Worm (Caenorhabditis elegans) whole organism, L3 larva: ENCODE measurements around the gene spr-2.
A peak's percentile ranks its signal among the peaks of the same experiment; 100 is the strongest.

Experiments used
- R02D3.7 ChIP-seq: fragments of 150-350 bp; optimal IDR thresholded peaks from 2 replicates; lab custom pipeline; 2014; ENCODE audit warnings: missing biosample characterization, missing genetic modification characterization
- ZK546.5 ChIP-seq: sonication (generic microtip); optimal IDR thresholded peaks from 2 replicates; lab custom pipeline; 2017; ENCODE audit warnings: missing biosample characterization, missing genetic modification characterization
- aly-2 ChIP-seq: fragments of 150-350 bp; optimal IDR thresholded peaks from 2 replicates; lab custom pipeline; 2014; ENCODE audit warnings: missing biosample characterization, missing genetic modification characterization
- ama-1 ChIP-seq: fragments of 150-350 bp; optimal IDR thresholded peaks from 2 replicates; lab custom pipeline; 2018
- ceh-16 ChIP-seq: sonication (generic microtip); optimal IDR thresholded peaks from 2 replicates; lab custom pipeline; 2017; ENCODE audit warnings: missing biosample characterization, missing genetic modification characterization
- ceh-28 ChIP-seq: fragments of 150-350 bp; optimal IDR thresholded peaks from 2 replicates; lab custom pipeline; 2014; ENCODE audit warnings: missing biosample characterization, missing genetic modification reagents, missing genetic modification characterization
- ceh-82 ChIP-seq: fragments of 150-350 bp; optimal IDR thresholded peaks from 2 replicates; lab custom pipeline; 2014; ENCODE audit warnings: missing biosample characterization, missing genetic modification characterization
- ceh-9 ChIP-seq: sonication (generic microtip); optimal IDR thresholded peaks from 2 replicates; lab custom pipeline; 2018; ENCODE audit warnings: missing biosample characterization, missing genetic modification characterization
- daf-12 ChIP-seq: fragments of 150-350 bp; optimal IDR thresholded peaks from 2 replicates; lab custom pipeline; 2014; ENCODE audit warnings: missing biosample characterization, missing genetic modification reagents, missing genetic modification characterization
- egl-27 ChIP-seq: sonication (generic microtip); optimal IDR thresholded peaks from 4 replicates; lab custom pipeline; 2017; ENCODE audit warnings: missing biosample characterization, missing genetic modification reagents, missing genetic modification characterization
- egl-5 ChIP-seq: fragments of 150-350 bp; optimal IDR thresholded peaks from 2 replicates; lab custom pipeline; 2017; ENCODE audit warnings: missing biosample characterization, missing genetic modification reagents, missing genetic modification characterization, inconsistent platforms
- elt-1 ChIP-seq: fragments of 150-350 bp; optimal IDR thresholded peaks from 2 replicates; lab custom pipeline; 2014; ENCODE audit warnings: missing biosample characterization, missing genetic modification characterization
- elt-2 ChIP-seq: sonication (generic microtip); optimal IDR thresholded peaks from 2 replicates; lab custom pipeline; 2016; ENCODE audit warnings: missing genetic modification reagents, mild to moderate bottlenecking, missing genetic modification characterization, missing compliant biosample characterization
- elt-3 ChIP-seq, 3 experiments: fragments of 150-350 bp in 1 of 3; sonication (generic microtip) in 2 of 3; optimal IDR thresholded peaks; 2 replicates in 2 of 3; 4 replicates in 1 of 3; lab custom pipeline; 2014 to 2017; ENCODE audit warnings: missing biosample characterization in 3 of 3, missing genetic modification characterization in 3 of 3
- eor-1 ChIP-seq, 2 experiments: fragments of 150-350 bp; optimal IDR thresholded peaks; 2 replicates each; lab custom pipeline; 2014 to 2018; ENCODE audit warnings: missing biosample characterization in 2 of 2, missing genetic modification characterization in 2 of 2
- fkh-2 ChIP-seq: fragments of 150-350 bp; optimal IDR thresholded peaks from 2 replicates; lab custom pipeline; 2014; ENCODE audit warnings: missing biosample characterization, missing genetic modification reagents, missing genetic modification characterization
- fos-1 ChIP-seq: fragments of 150-350 bp; optimal IDR thresholded peaks from 2 replicates; lab custom pipeline; 2014; ENCODE audit warnings: missing biosample characterization, missing genetic modification characterization
- hmg-11 ChIP-seq: sonication (generic microtip); optimal IDR thresholded peaks from 2 replicates; lab custom pipeline; 2016; ENCODE audit warnings: missing genetic modification characterization, missing compliant biosample characterization
- jun-1 ChIP-seq: fragments of 150-350 bp; optimal IDR thresholded peaks from 2 replicates; lab custom pipeline; 2014; ENCODE audit warnings: missing biosample characterization, missing genetic modification reagents, missing genetic modification characterization
- lin-15B ChIP-seq: fragments of 150-350 bp; optimal IDR thresholded peaks from 2 replicates; lab custom pipeline; 2014; ENCODE audit warnings: missing biosample characterization, missing genetic modification characterization
- lin-39 ChIP-seq: fragments of 150-350 bp; optimal IDR thresholded peaks from 2 replicates; lab custom pipeline; 2018; ENCODE audit warnings: missing biosample characterization, missing genetic modification reagents, missing genetic modification characterization
- lsy-12 ChIP-seq: sonication (generic microtip); optimal IDR thresholded peaks from 2 replicates; lab custom pipeline; 2016; ENCODE audit warnings: mild to moderate bottlenecking, missing genetic modification characterization, missing compliant biosample characterization
- mdl-1 ChIP-seq: fragments of 150-350 bp; optimal IDR thresholded peaks from 2 replicates; lab custom pipeline; 2014; ENCODE audit warnings: missing biosample characterization, missing genetic modification characterization
- mml-1 ChIP-seq: fragments of 150-350 bp; sonication (generic microtip); optimal IDR thresholded peaks from 3 replicates; lab custom pipeline; 2014; ENCODE audit warnings: missing biosample characterization, missing genetic modification characterization
- nfya-1 ChIP-seq: sonication (generic microtip); optimal IDR thresholded peaks from 2 replicates; lab custom pipeline; 2017; ENCODE audit warnings: missing genetic modification characterization, mild to moderate bottlenecking, missing compliant biosample characterization, antibody characterized with exemption, moderate library complexity; ENCODE audit not compliant: insufficient read depth
- nhr-11 ChIP-seq: fragments of 150-350 bp; optimal IDR thresholded peaks from 2 replicates; lab custom pipeline; 2014; ENCODE audit warnings: missing biosample characterization, missing genetic modification characterization
- nhr-12 ChIP-seq: fragments of 150-350 bp; optimal IDR thresholded peaks from 2 replicates; lab custom pipeline; 2014; ENCODE audit warnings: missing biosample characterization, missing genetic modification characterization
- nhr-23 ChIP-seq: fragments of 150-350 bp; optimal IDR thresholded peaks from 2 replicates; lab custom pipeline; 2014; ENCODE audit warnings: missing biosample characterization, missing genetic modification reagents, missing genetic modification characterization
- nhr-237 ChIP-seq: fragments of 150-350 bp; optimal IDR thresholded peaks from 2 replicates; lab custom pipeline; 2014; ENCODE audit warnings: missing biosample characterization, missing genetic modification characterization
- nhr-25 ChIP-seq: sonication (generic microtip); optimal IDR thresholded peaks from 2 replicates; lab custom pipeline; 2017; ENCODE audit warnings: missing biosample characterization, missing genetic modification characterization
- nhr-43 ChIP-seq: sonication (generic microtip); optimal IDR thresholded peaks from 2 replicates; lab custom pipeline; 2016; ENCODE audit warnings: mild to moderate bottlenecking, missing genetic modification characterization, missing compliant biosample characterization; ENCODE audit not compliant: poor library complexity, severe bottlenecking
- nhr-67 ChIP-seq: fragments of 150-350 bp; optimal IDR thresholded peaks from 2 replicates; lab custom pipeline; 2014; ENCODE audit warnings: missing biosample characterization, missing genetic modification characterization
- nhr-76 ChIP-seq: fragments of 150-350 bp; sonication (generic microtip); optimal IDR thresholded peaks from 5 replicates; lab custom pipeline; 2014; ENCODE audit warnings: missing biosample characterization, missing genetic modification characterization
- nhr-77 ChIP-seq: fragments of 150-350 bp; optimal IDR thresholded peaks from 2 replicates; lab custom pipeline; 2014; ENCODE audit warnings: missing biosample characterization, missing genetic modification characterization
- pha-4 ChIP-seq: fragments of 150-350 bp; optimal IDR thresholded peaks from 2 replicates; lab custom pipeline; 2014; ENCODE audit warnings: missing biosample characterization, missing genetic modification reagents, missing genetic modification characterization
- sea-2 ChIP-seq: fragments of 150-350 bp; sonication (generic microtip); optimal IDR thresholded peaks from 4 replicates; lab custom pipeline; 2014; ENCODE audit warnings: missing biosample characterization, missing genetic modification reagents, missing genetic modification characterization
- snpc-4 ChIP-seq: fragments of 150-350 bp; optimal IDR thresholded peaks from 2 replicates; lab custom pipeline; 2014; ENCODE audit warnings: missing biosample characterization, missing genetic modification characterization
- tbx-2 ChIP-seq: sonication (generic microtip); optimal IDR thresholded peaks from 2 replicates; lab custom pipeline; 2016; ENCODE audit warnings: mild to moderate bottlenecking, missing genetic modification characterization, missing compliant biosample characterization
- unc-39 ChIP-seq: sonication (generic microtip); optimal IDR thresholded peaks from 4 replicates; lab custom pipeline; 2017; ENCODE audit warnings: missing biosample characterization, missing genetic modification characterization
- unc-62 ChIP-seq: fragments of 150-350 bp; sonication (generic microtip); optimal IDR thresholded peaks from 4 replicates; lab custom pipeline; 2014; ENCODE audit warnings: missing biosample characterization, missing genetic modification reagents, missing genetic modification characterization
- zag-1 ChIP-seq: fragments of 150-350 bp; optimal IDR thresholded peaks from 2 replicates; lab custom pipeline; 2014; ENCODE audit warnings: missing biosample characterization, missing genetic modification characterization
- ztf-11 ChIP-seq: fragments of 150-350 bp; optimal IDR thresholded peaks from 2 replicates; lab custom pipeline; 2014; ENCODE audit warnings: missing biosample characterization, missing genetic modification characterization
- ztf-4 ChIP-seq: fragments of 150-350 bp; optimal IDR thresholded peaks from 2 replicates; lab custom pipeline; 2014; ENCODE audit warnings: missing biosample characterization, missing genetic modification characterization

spr-2 gene

ce11 chrIV:8918790-8919189, 27.5 kb downstream of the spr-2 start, which contains the start of gene rap-1:
Gene rap-1 (minus strand): TSS chrIV:8918890.
- no peak for TF ChIP-seq elt-2

- TF ChIP-seq elt-1 (tag; lab: Kevin White, UChicago) (no peak), lin-15B (tag; lab: Kevin White, UChicago) (no peak), ceh-28 (tag; lab: Kevin White, UChicago) (no peak), egl-27 (no peak), ceh-9 (tag; lab: Kevin White, UChicago) (no peak), mml-1 (tag; lab: Kevin White, UChicago) (no peak), ztf-4 (tag; lab: Kevin White, UChicago) (no peak), nhr-77 (tag; lab: Kevin White, UChicago) (no peak), lin-39 (tag; lab: Kevin White, UChicago) (peak; percentile 6), jun-1 (tag; lab: Kevin White, UChicago) (no peak), sea-2 (GFP tag; lab: Kevin White, UChicago) (no peak), tbx-2 (no peak), ZK546.5 (tag; lab: Kevin White, UChicago) (no peak), aly-2 (no peak), fos-1 (tag; lab: Kevin White, UChicago) (no peak), ceh-16 (no peak), hmg-11 (peak; percentile 41), lsy-12 (tag; lab: Kevin White, UChicago) (no peak), nhr-43 (tag; lab: Kevin White, UChicago) (peak; percentile 1), mdl-1 (tag; lab: Kevin White, UChicago) (no peak), nhr-11 (tag; lab: Kevin White, UChicago) (no peak), nfya-1 (peak; percentile 23), nhr-12 (tag; lab: Kevin White, UChicago) (no peak), unc-62 (GFP tag; lab: Kevin White, UChicago) (no peak), elt-3 (tag; optimal IDR thresholded peaks at IDR 0.05; lab: Kevin White, UChicago) (peak in 1 of 3 experiments; percentile 56), nhr-237 (tag; lab: Kevin White, UChicago) (no peak), daf-12 (no peak), nhr-23 (tag; lab: Kevin White, UChicago) (peak; percentile 40), nhr-76 (tag; lab: Kevin White, UChicago) (no peak)
Observed at ce11 chrIV:8920284-8920806, 29.1 kb downstream of the spr-2 start.

ce11 chrIV:8921166-8921565, 29.9 kb downstream of the spr-2 start:
- no peak for TF ChIP-seq ceh-9 (tag; lab: Kevin White, UChicago)
- TF ChIP-seq egl-5 (tag; lab: Kevin White, UChicago) = peak; percentile 72

- TF ChIP-seq nhr-43 (tag; lab: Kevin White, UChicago) (peak; percentile 19), lin-15B (tag; lab: Kevin White, UChicago) (peak; percentile 49), fos-1 (tag; lab: Kevin White, UChicago) (no peak), R02D3.7 (no peak), elt-1 (tag; lab: Kevin White, UChicago) (no peak), ceh-16 (no peak), ama-1 (lab: Kevin White, UChicago) (no peak), zag-1 (tag; lab: Kevin White, UChicago) (no peak), nhr-67 (tag; lab: Kevin White, UChicago) (no peak), snpc-4 (tag; lab: Kevin White, UChicago) (peak; percentile 20), nhr-11 (tag; lab: Kevin White, UChicago) (no peak), ZK546.5 (tag; lab: Kevin White, UChicago) (no peak), ceh-9 (tag; lab: Kevin White, UChicago) (no peak), ceh-82 (tag; lab: Kevin White, UChicago) (no peak), ztf-4 (tag; lab: Kevin White, UChicago) (no peak), eor-1 (tag; optimal IDR thresholded peaks at IDR 0.05; lab: Kevin White, UChicago) (no peak), elt-2 (peak; percentile 35), lsy-12 (tag; lab: Kevin White, UChicago) (no peak), hmg-11 (peak; percentile 37), mml-1 (tag; lab: Kevin White, UChicago) (no peak), nhr-237 (tag; lab: Kevin White, UChicago) (no peak), tbx-2 (no peak), daf-12 (no peak), pha-4 (tag; lab: Kevin White, UChicago) (peak; percentile 42), sea-2 (GFP tag; lab: Kevin White, UChicago) (no peak), nhr-77 (tag; lab: Kevin White, UChicago) (no peak), elt-3 (tag; optimal IDR thresholded peaks at IDR 0.05; lab: Kevin White, UChicago) (no peak), unc-39 (tag; lab: Kevin White, UChicago) (no peak), nhr-12 (tag; lab: Kevin White, UChicago) (no peak), ceh-28 (tag; lab: Kevin White, UChicago) (peak; percentile 68), unc-62 (GFP tag; lab: Kevin White, UChicago) (no peak), fkh-2 (no peak), egl-27 (no peak), aly-2 (no peak), nfya-1 (peak; percentile 20), lin-39 (tag; lab: Kevin White, UChicago) (no peak), nhr-25 (tag; lab: Kevin White, UChicago) (peak; percentile 90), ztf-11 (tag; lab: Kevin White, UChicago) (no peak), egl-5 (tag; lab: Kevin White, UChicago) (no peak)
Observed at ce11 chrIV:8921956-8922355, 30.7 kb downstream of the spr-2 start, which contains the start of gene D1046.16. Gene D1046.16 (plus strand): TSS chrIV:8922150.
